Fruit fly (Drosophila melanogaster) whole organism, wandering third instar larva: Measurements from ENCODE around the gene DIP-alpha.

Experiments used
- CrebA ChIP-seq: fragments of 200-800 bp; sonication (Bioruptor generic); optimal IDR thresholded peaks from 2 replicates; lab custom pipeline; 2016; ENCODE audit warnings: missing biosample characterization, mild to moderate bottlenecking, missing genetic modification characterization, borderline replicate concordance
- HLH106 ChIP-seq: fragments of 200-800 bp; optimal IDR thresholded peaks from 3 replicates; lab custom pipeline; 2019; ENCODE audit warnings: missing biosample characterization, mild to moderate bottlenecking, missing genetic modification characterization, moderate library complexity
- Hr78 ChIP-seq: fragments of >200 bp; optimal IDR thresholded peaks from 2 replicates; lab custom pipeline; 2017; ENCODE audit warnings: missing biosample characterization, missing genetic modification characterization
- Myc ChIP-seq: fragments of >200 bp; optimal IDR thresholded peaks from 2 replicates; lab custom pipeline; 2017
- br ChIP-seq: fragments of 200-800 bp; sonication (Bioruptor generic); optimal IDR thresholded peaks from 2 replicates; lab custom pipeline; 2016; ENCODE audit warnings: missing biosample characterization, missing genetic modification characterization
- fru ChIP-seq: fragments of 200-800 bp; sonication (Bioruptor generic); optimal IDR thresholded peaks from 3 replicates; lab custom pipeline; 2016; ENCODE audit warnings: missing biosample characterization, mild to moderate bottlenecking, missing genetic modification characterization
- pan ChIP-seq: fragments of >200 bp; optimal IDR thresholded peaks from 2 replicates; lab custom pipeline; 2017
- usp ChIP-seq: fragments of >200 bp; optimal IDR thresholded peaks from 2 replicates; lab custom pipeline; 2017; ENCODE audit warnings: missing biosample characterization, missing genetic modification characterization
- woc ChIP-seq: sonication (Bioruptor generic); optimal IDR thresholded peaks from 2 replicates; lab custom pipeline; 2016; ENCODE audit warnings: missing biosample characterization, mild to moderate bottlenecking, missing genetic modification characterization

dm6 chrX:3549275-3549674 is 22.2 kb downstream of the DIP-alpha start:
- TF ChIP-seq CrebA = no peak
- no peak for TF ChIP-seq Myc (lab: Kevin White, UChicago)
- no peak for TF ChIP-seq woc (GFP tag; lab: Kevin White, UChicago)
- no peak for TF ChIP-seq pan (lab: Kevin White, UChicago)
- no peak for TF ChIP-seq fru (GFP tag; lab: Kevin White, UChicago)
- no peak for TF ChIP-seq br (GFP tag; lab: Kevin White, UChicago)
- TF ChIP-seq Hr78 (GFP tag; lab: Kevin White, UChicago) = no peak
- TF ChIP-seq HLH106 (tag; lab: Kevin White, UChicago) = no peak
- TF ChIP-seq usp (GFP tag; lab: Kevin White, UChicago) = no peak
